Fruit fly (Drosophila melanogaster): Measurements from ENCODE around the gene kto.

kto gene

DNA sequence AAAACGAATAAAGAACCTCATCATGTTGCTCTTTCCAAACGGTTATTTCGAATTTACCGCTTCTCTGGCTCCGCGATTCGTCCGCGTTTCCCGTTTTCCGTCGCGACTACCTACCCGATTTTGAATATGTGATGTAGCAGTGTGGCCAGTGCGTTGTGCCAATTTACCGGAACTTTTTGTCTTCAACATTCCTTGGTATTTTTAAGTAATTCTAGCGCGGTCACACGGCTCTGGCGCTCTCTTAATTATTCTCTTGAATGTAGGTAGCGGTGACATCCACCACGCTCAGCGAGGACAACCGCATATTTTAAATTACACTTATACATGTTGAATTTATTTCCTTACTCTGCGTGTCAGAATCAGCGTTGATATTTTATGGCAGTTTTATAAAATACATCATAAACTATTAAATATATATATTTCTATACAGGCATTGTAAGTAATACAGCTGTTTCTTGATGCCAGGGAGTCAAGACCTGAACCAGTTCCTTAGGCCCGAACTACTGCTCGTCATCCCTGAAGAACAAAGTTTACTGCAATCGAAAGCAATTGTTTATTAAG, 42.9 kb upstream of the kto start, which contains the start of the genes CG42637, Gyc76C and SREBP (continued):
- TF ChIP-seq HLHmδ (GFP tag; optimal IDR thresholded peaks at IDR 0.05) = peak; percentile 5
- TF ChIP-seq CG10366 (GFP tag; IDR thresholded peaks at IDR 0.05) = peak; percentile 9; the same call in 1 of the 2 replicates
- no peak for TF ChIP-seq CG9437 (GFP tag; optimal IDR thresholded peaks at IDR 0.05)
- TF ChIP-seq CG4360 (GFP tag; IDR thresholded peaks at IDR 0.05) = no peak
- TF ChIP-seq sr (GFP tag; IDR thresholded peaks at IDR 0.05) = peak; percentile 66; the same call in 1 of the 3 replicates
- TF ChIP-seq salm (tag; optimal IDR thresholded peaks at IDR 0.05) = no peak
- TF ChIP-seq HHEX (GFP tag; optimal IDR thresholded peaks at IDR 0.05) = no peak
- TF ChIP-seq Fer2 (tag; optimal IDR thresholded peaks at IDR 0.05) = no peak
- TF ChIP-seq CG12659 (GFP tag; optimal IDR thresholded peaks at IDR 0.05) = peak; percentile 75
- TF ChIP-seq Trl (optimal IDR thresholded peaks at IDR 0.05) = peak; percentile 63 to 66
- TF ChIP-seq Trl (GFP tag; optimal IDR thresholded peaks at IDR 0.05) = no peak
- TF ChIP-seq CG14965 (GFP tag; optimal IDR thresholded peaks at IDR 0.05; ENCODE audit: borderline replicate concordance) = no peak
- no peak; the same call in 1 of the 2 replicates for TF ChIP-seq seq (GFP tag; IDR thresholded peaks at IDR 0.05)
- no peak for TF ChIP-seq Camta (GFP tag; optimal IDR thresholded peaks at IDR 0.05)
- TF ChIP-seq inv (GFP tag; IDR thresholded peaks at IDR 0.05; ENCODE audit: partially characterized antibody) = peak; percentile 40; the same call in 1 of the 2 replicates
- TF ChIP-seq CG8388 (GFP tag; optimal IDR thresholded peaks at IDR 0.05) = no peak
- no peak for TF ChIP-seq CG3407 (GFP tag; optimal IDR thresholded peaks at IDR 0.05)
- TF ChIP-seq CG31388 (GFP tag; optimal IDR thresholded peaks at IDR 0.05) = no peak
- TF ChIP-seq pita (GFP tag; optimal IDR thresholded peaks at IDR 0.05) = peak; percentile 90
- no peak for TF ChIP-seq Asciz (GFP tag; optimal IDR thresholded peaks at IDR 0.05)
- TF ChIP-seq CG7928 (GFP tag; optimal IDR thresholded peaks at IDR 0.05) = peak; percentile 98
- peak; percentile 59 for TF ChIP-seq cg (GFP tag; optimal IDR thresholded peaks at IDR 0.05)
- peak; percentile 64 for TF ChIP-seq CG3847 (GFP tag; IDR thresholded peaks at IDR 0.05)
- TF ChIP-seq CG3838 (GFP tag; optimal IDR thresholded peaks at IDR 0.05) = peak; percentile 11
- no peak for TF ChIP-seq CG32772 (GFP tag; IDR thresholded peaks at IDR 0.05)
- no peak for TF ChIP-seq CG18476 (GFP tag; optimal IDR thresholded peaks at IDR 0.05)
- no peak for TF ChIP-seq dimm (GFP tag; IDR thresholded peaks at IDR 0.05)
- TF ChIP-seq CG8478 (optimal IDR thresholded peaks at IDR 0.05) = no peak
- TF ChIP-seq eve (GFP tag; optimal IDR thresholded peaks at IDR 0.05) = no peak
- no peak for TF ChIP-seq CG9876 (GFP tag; optimal IDR thresholded peaks at IDR 0.05)
- TF ChIP-seq CG2875 (GFP tag; optimal IDR thresholded peaks at IDR 0.05) = no peak
- TF ChIP-seq Hmx (GFP tag; optimal IDR thresholded peaks at IDR 0.05) = no peak
- no peak for TF ChIP-seq chif (GFP tag; optimal IDR thresholded peaks at IDR 0.05)
- TF ChIP-seq CG6791 (GFP tag; IDR thresholded peaks at IDR 0.05; ENCODE audit: partially characterized antibody) = peak; percentile 70; the same call in 1 of the 3 replicates
- peak; percentile 30 for TF ChIP-seq Dek (tag; optimal IDR thresholded peaks at IDR 0.05)
- TF ChIP-seq CG3163 (GFP tag; optimal IDR thresholded peaks at IDR 0.05) = peak; percentile 100
- TF ChIP-seq CG5180 (GFP tag; optimal IDR thresholded peaks at IDR 0.05) = no peak
- no peak for TF ChIP-seq CG1647 (GFP tag; optimal IDR thresholded peaks at IDR 0.05)
- TF ChIP-seq CG32532 (GFP tag; IDR thresholded peaks at IDR 0.05) = no peak
- peak; percentile 47 for TF ChIP-seq hkb (optimal IDR thresholded peaks at IDR 0.05)
- peak; percentile 19; the same call in 1 of the 2 replicates for TF ChIP-seq hkb (GFP tag; IDR thresholded peaks at IDR 0.05)
- no peak for TF ChIP-seq pho (GFP tag; optimal IDR thresholded peaks at IDR 0.05)
- peak; percentile 15; the same call in 1 of the 2 replicates for TF ChIP-seq Scr (GFP tag; IDR thresholded peaks at IDR 0.05; ENCODE audit: partially characterized antibody)
- peak; percentile 53 to 89 for TF ChIP-seq crp (GFP tag; optimal IDR thresholded peaks at IDR 0.05)
- TF ChIP-seq Optix (GFP tag; IDR thresholded peaks at IDR 0.05) = no peak
- TF ChIP-seq Hr3 (GFP tag; optimal IDR thresholded peaks at IDR 0.05) = no peak
- no peak for TF ChIP-seq sc (optimal IDR thresholded peaks at IDR 0.05)
- TF ChIP-seq sc (GFP tag; optimal IDR thresholded peaks at IDR 0.05) = no peak
- TF ChIP-seq Dll (GFP tag; IDR thresholded peaks at IDR 0.05; ENCODE audit: partially characterized antibody) = no peak
- no peak for TF ChIP-seq Dip3 (GFP tag; optimal IDR thresholded peaks at IDR 0.05)
- TF ChIP-seq rib (GFP tag; IDR thresholded peaks at IDR 0.05) = no peak

Data from whole organism, embryonic.